Fruit fly (Drosophila melanogaster): ENCODE results near the gene CG7968.

CG7968 gene

dm6 chr2L:13804561-13805067 lies 44.6 kb upstream of the CG7968 start (continued):
- no peak for TF ChIP-seq shn (GFP tag; optimal IDR thresholded peaks at IDR 0.05)
- TF ChIP-seq ftz-f1 (GFP tag; optimal IDR thresholded peaks at IDR 0.05), result peak; percentile 14
- no peak for TF ChIP-seq CG4707 (GFP tag; optimal IDR thresholded peaks at IDR 0.05)
- TF ChIP-seq cwo (GFP tag; optimal IDR thresholded peaks at IDR 0.05), result peak; percentile 89
- TF ChIP-seq Sry-δ (GFP tag; optimal IDR thresholded peaks at IDR 0.05), result no peak
- no peak for TF ChIP-seq pb (GFP tag; optimal IDR thresholded peaks at IDR 0.05)
- no peak for TF ChIP-seq repo (GFP tag; optimal IDR thresholded peaks at IDR 0.05)
- no peak for TF ChIP-seq CG2678 (tag; optimal IDR thresholded peaks at IDR 0.05)
- TF ChIP-seq h (optimal IDR thresholded peaks at IDR 0.05), result no peak
- no peak for TF ChIP-seq Hr51 (GFP tag; optimal IDR thresholded peaks at IDR 0.05)
- TF ChIP-seq CG9215 (GFP tag; IDR thresholded peaks at IDR 0.05), result no peak
- TF ChIP-seq CG16813 (GFP tag; IDR thresholded peaks at IDR 0.05; ENCODE audit: partially characterized antibody), result no peak
- no peak for TF ChIP-seq CG33557 (GFP tag; optimal IDR thresholded peaks at IDR 0.05)
- TF ChIP-seq CG18619 (GFP tag; optimal IDR thresholded peaks at IDR 0.05), result no peak
- 0 out of 2 replicates have a peak, but pooled peaks have one; percentile 7 for TF ChIP-seq CG31224 (GFP tag; IDR thresholded peaks at IDR 0.05)
- TF ChIP-seq lov (optimal IDR thresholded peaks at IDR 0.05), result no peak
- no peak for TF ChIP-seq lov (GFP tag; IDR thresholded peaks at IDR 0.05)
- no peak for TF ChIP-seq CG4282 (GFP tag; optimal IDR thresholded peaks at IDR 0.05)
- no peak for TF ChIP-seq dmrt11E (tag; optimal IDR thresholded peaks at IDR 0.05)
- TF ChIP-seq vvl (GFP tag; IDR thresholded peaks at IDR 0.05), result peak; percentile 65
- TF ChIP-seq CG42726 (GFP tag; IDR thresholded peaks at IDR 0.05; ENCODE audit: partially characterized antibody), result no peak
- TF ChIP-seq odd (GFP tag; optimal IDR thresholded peaks at IDR 0.05), result no peak
- no peak for TF ChIP-seq bigmax (GFP tag; optimal IDR thresholded peaks at IDR 0.05)
- peak; percentile 74 for TF ChIP-seq CG12769 (tag; optimal IDR thresholded peaks at IDR 0.05)
- no peak for TF ChIP-seq sima (GFP tag; optimal IDR thresholded peaks at IDR 0.05)
- TF ChIP-seq GATAe (GFP tag; conservative IDR thresholded peaks at IDR 0.05), result no peak
- TF ChIP-seq Awh (GFP tag; IDR thresholded peaks at IDR 0.05), result no peak
- TF ChIP-seq CG5245 (GFP tag; optimal IDR thresholded peaks at IDR 0.05), result no peak
- TF ChIP-seq Dek (tag; optimal IDR thresholded peaks at IDR 0.05), result no peak
- no peak for TF ChIP-seq gfzf (GFP tag; optimal IDR thresholded peaks at IDR 0.05)
- no peak for TF ChIP-seq cato (GFP tag; optimal IDR thresholded peaks at IDR 0.05; ENCODE audit: borderline replicate concordance)
- TF ChIP-seq CG17361 (GFP tag; IDR thresholded peaks at IDR 0.05), result no peak
- no peak for TF ChIP-seq HLH4C (GFP tag; IDR thresholded peaks at IDR 0.05; ENCODE audit: partially characterized antibody)
- no peak for TF ChIP-seq HHEX (GFP tag; optimal IDR thresholded peaks at IDR 0.05)
- TF ChIP-seq CG10274 (GFP tag; optimal IDR thresholded peaks at IDR 0.05), result peak; percentile 89
- no peak for TF ChIP-seq pho (GFP tag; optimal IDR thresholded peaks at IDR 0.05)
- no peak for TF ChIP-seq CG8388 (GFP tag; optimal IDR thresholded peaks at IDR 0.05)
- TF ChIP-seq nom (GFP tag; optimal IDR thresholded peaks at IDR 0.05), result peak; percentile 60
- TF ChIP-seq Med (GFP tag), result peak; percentile 11
- 0 out of 2 replicates have a peak, but pooled peaks have one; percentile 22 for TF ChIP-seq dati (GFP tag; IDR thresholded peaks at IDR 0.05)
- TF ChIP-seq CG10979 (tag; optimal IDR thresholded peaks at IDR 0.05), result no peak
- TF ChIP-seq CG30431 (GFP tag; optimal IDR thresholded peaks at IDR 0.05), result no peak
- TF ChIP-seq Sox102F (GFP tag; optimal IDR thresholded peaks at IDR 0.05), result no peak
- peak; percentile 46; the same call in 1 of the 2 replicates for TF ChIP-seq onecut (GFP tag; IDR thresholded peaks at IDR 0.05)
- no peak for TF ChIP-seq CG32532 (GFP tag; IDR thresholded peaks at IDR 0.05)
- no peak for TF ChIP-seq ERR (GFP tag; optimal IDR thresholded peaks at IDR 0.05)
- no peak for TF ChIP-seq D19B (GFP tag; optimal IDR thresholded peaks at IDR 0.05)
- TF ChIP-seq CG14667 (GFP tag; IDR thresholded peaks at IDR 0.05), result no peak
- TF ChIP-seq CG13424 (tag; optimal IDR thresholded peaks at IDR 0.05), result no peak
- TF ChIP-seq CG2120 (GFP tag; optimal IDR thresholded peaks at IDR 0.05), result no peak
